Fruit fly (Drosophila melanogaster) whole organism, prepupa: ENCODE data around the gene spirit.

Experiments used
- CG16779 ChIP-seq: fragments of 200-800 bp; sonication (Bioruptor generic); optimal IDR thresholded peaks from 3 replicates; lab custom pipeline; 2017; ENCODE audit warnings: missing biosample characterization, mild to moderate bottlenecking, missing genetic modification characterization
- CG6163 ChIP-seq: fragments of 200-800 bp; sonication (Bioruptor generic); IDR thresholded peaks from 3 replicates; pipeline ENCODE4 v1.3.6; 2022; ENCODE audit warnings: missing biosample characterization, missing genetic modification characterization
- CG6792 ChIP-seq: fragments of 200-800 bp; sonication (Bioruptor generic); optimal IDR thresholded peaks from 3 replicates; lab custom pipeline; 2016; ENCODE audit warnings: missing biosample characterization, missing genetic modification characterization
- CG6808 ChIP-seq: fragments of 200-800 bp; sonication (Bioruptor generic); optimal IDR thresholded peaks from 3 replicates; lab custom pipeline; 2017; ENCODE audit warnings: missing biosample characterization, missing genetic modification characterization, mild to moderate bottlenecking, moderate library complexity, missing genetic modification reagents
- Lpt ChIP-seq: fragments of 200-800 bp; sonication (Bioruptor generic); optimal IDR thresholded peaks from 3 replicates; lab custom pipeline; 2016; ENCODE audit warnings: missing biosample characterization, missing genetic modification characterization
- OdsH ChIP-seq: fragments of 200-800 bp; sonication (Bioruptor generic); optimal IDR thresholded peaks from 3 replicates; lab custom pipeline; 2016; ENCODE audit warnings: missing biosample characterization, missing genetic modification characterization
- achi ChIP-seq: fragments of 200-800 bp; sonication (Bioruptor generic); optimal IDR thresholded peaks from 3 replicates; lab custom pipeline; 2016; ENCODE audit warnings: missing biosample characterization, missing genetic modification characterization
- net ChIP-seq: fragments of 200-800 bp; sonication (Bioruptor generic); optimal IDR thresholded peaks from 3 replicates; lab custom pipeline; 2016; ENCODE audit warnings: missing biosample characterization, missing genetic modification characterization
- spab ChIP-seq: fragments of 200-800 bp; sonication (Bioruptor generic); optimal IDR thresholded peaks from 2 replicates; lab custom pipeline; 2017; ENCODE audit warnings: missing biosample characterization, mild to moderate bottlenecking, missing genetic modification characterization, missing genetic modification reagents

- TF ChIP-seq CG6792 (GFP tag; lab: Kevin White, UChicago) (no peak), CG6808 (GFP tag; lab: Kevin White, UChicago) (no peak), net (GFP tag; lab: Kevin White, UChicago) (no peak), spab (GFP tag; lab: Kevin White, UChicago) (no peak), Lpt (no peak), CG6163 (GFP tag; lab: Robert Waterston, UW) (no peak), achi (GFP tag; lab: Kevin White, UChicago) (no peak), OdsH (GFP tag; lab: Kevin White, UChicago) (no peak), CG16779 (tag; lab: Kevin White, UChicago) (no peak)
These were observed 43.8 kb downstream of the spirit start, which contains the start of gene PIP82 for dm6 chrX:8529598-8529997.
